Fruit fly (Drosophila melanogaster) whole organism, prepupa: ENCODE results near the gene FoxP.

Experiments used
- Blimp-1 ChIP-seq: fragments of 200-800 bp; sonication (Bioruptor generic); optimal IDR thresholded peaks from 3 replicates; lab custom pipeline; 2017; ENCODE audit warnings: missing biosample characterization, missing genetic modification characterization, mild to moderate bottlenecking, moderate library complexity, missing genetic modification reagents
- CG10631 ChIP-seq: fragments of 200-800 bp; sonication (Bioruptor generic); optimal IDR thresholded peaks from 2 replicates; lab custom pipeline; 2016; ENCODE audit warnings: missing biosample characterization, missing genetic modification characterization
- CG11294 ChIP-seq: fragments of 200-800 bp; sonication (Bioruptor generic); IDR thresholded peaks from 2 replicates; pipeline ENCODE4 v1.3.6; 2022; ENCODE audit warnings: missing biosample characterization, missing genetic modification characterization
- CG11762 ChIP-seq: fragments of 200-800 bp; sonication (Bioruptor generic); optimal IDR thresholded peaks from 3 replicates; lab custom pipeline; 2016; ENCODE audit warnings: missing biosample characterization, missing genetic modification characterization; ENCODE audit not compliant: insufficient read depth
- CG11902 ChIP-seq: fragments of 200-800 bp; sonication (Bioruptor generic); optimal IDR thresholded peaks from 3 replicates; lab custom pipeline; 2016; ENCODE audit warnings: missing biosample characterization, missing genetic modification characterization
- CG15336 ChIP-seq: fragments of 200-800 bp; sonication (Bioruptor generic); IDR thresholded peaks from 2 replicates; pipeline ENCODE4 v1.3.6; 2022; ENCODE audit warnings: missing biosample characterization, missing genetic modification characterization
- CG16779 ChIP-seq: fragments of 200-800 bp; sonication (Bioruptor generic); optimal IDR thresholded peaks from 3 replicates; lab custom pipeline; 2017; ENCODE audit warnings: missing biosample characterization, mild to moderate bottlenecking, missing genetic modification characterization
- CG3032 ChIP-seq: fragments of 200-800 bp; optimal IDR thresholded peaks from 2 replicates; lab custom pipeline; 2019; ENCODE audit warnings: missing biosample characterization, mild to moderate bottlenecking, missing genetic modification characterization, moderate library complexity
- CG32006 ChIP-seq: fragments of 200-800 bp; sonication (Bioruptor generic); optimal IDR thresholded peaks from 3 replicates; lab custom pipeline; 2017; ENCODE audit warnings: missing biosample characterization, mild to moderate bottlenecking, missing genetic modification characterization
- CG34406 ChIP-seq: fragments of 200-800 bp; sonication (Bioruptor generic); optimal IDR thresholded peaks from 3 replicates; lab custom pipeline; 2016; ENCODE audit warnings: missing biosample characterization, missing genetic modification characterization
- CG4318 ChIP-seq: fragments of 200-800 bp; sonication (Bioruptor generic); optimal IDR thresholded peaks from 3 replicates; lab custom pipeline; 2017; ENCODE audit warnings: missing biosample characterization, mild to moderate bottlenecking, missing genetic modification characterization
- CG6276 ChIP-seq: fragments of 200-800 bp; sonication (Bioruptor generic); optimal IDR thresholded peaks from 2 replicates; lab custom pipeline; 2017; ENCODE audit warnings: missing biosample characterization, mild to moderate bottlenecking, missing genetic modification characterization
- CG6792 ChIP-seq: fragments of 200-800 bp; sonication (Bioruptor generic); optimal IDR thresholded peaks from 3 replicates; lab custom pipeline; 2016; ENCODE audit warnings: missing biosample characterization, missing genetic modification characterization
- CG6808 ChIP-seq: fragments of 200-800 bp; sonication (Bioruptor generic); optimal IDR thresholded peaks from 3 replicates; lab custom pipeline; 2017; ENCODE audit warnings: missing biosample characterization, missing genetic modification characterization, mild to moderate bottlenecking, moderate library complexity, missing genetic modification reagents
- CG7368 ChIP-seq: fragments of 200-800 bp; sonication (Bioruptor generic); optimal IDR thresholded peaks from 3 replicates; lab custom pipeline; 2016; ENCODE audit warnings: missing biosample characterization, missing genetic modification characterization
- CG8119 ChIP-seq: fragments of 200-800 bp; sonication (Bioruptor generic); IDR thresholded peaks from 3 replicates; pipeline ENCODE4 v1.3.6; 2022; ENCODE audit warnings: missing biosample characterization, missing genetic modification characterization
- CG8319 ChIP-seq: fragments of 200-800 bp; sonication (Bioruptor generic); optimal IDR thresholded peaks from 3 replicates; lab custom pipeline; 2016; ENCODE audit warnings: missing biosample characterization, missing genetic modification characterization
- CG8632 ChIP-seq: fragments of 200-800 bp; sonication (Bioruptor generic); optimal IDR thresholded peaks from 3 replicates; lab custom pipeline; 2016; ENCODE audit warnings: missing biosample characterization, missing genetic modification characterization
- CG9139 ChIP-seq: fragments of 200-800 bp; sonication (Bioruptor generic); optimal IDR thresholded peaks from 3 replicates; lab custom pipeline; 2017; ENCODE audit warnings: missing biosample characterization, mild to moderate bottlenecking, missing genetic modification characterization
- Eip75B ChIP-seq: fragments of 200-800 bp; sonication (Bioruptor generic); optimal IDR thresholded peaks from 3 replicates; lab custom pipeline; 2016; ENCODE audit warnings: missing biosample characterization, missing genetic modification characterization
- Eip78C ChIP-seq: fragments of 200-800 bp; sonication (Bioruptor generic); peaks from one replicate; lab custom pipeline; 2016; ENCODE audit warnings: missing biosample characterization, missing genetic modification characterization
- Eip93F ChIP-seq: fragments of 200-800 bp; sonication (Bioruptor generic); optimal IDR thresholded peaks from 2 replicates; lab custom pipeline; 2016; ENCODE audit warnings: missing biosample characterization, mild to moderate bottlenecking, missing genetic modification characterization
- Ets21C ChIP-seq: fragments of 200-800 bp; sonication (Bioruptor generic); optimal IDR thresholded peaks from 3 replicates; lab custom pipeline; 2016; ENCODE audit warnings: missing biosample characterization, missing genetic modification characterization
- Ets96B ChIP-seq: fragments of 200-800 bp; optimal IDR thresholded peaks from 2 replicates; lab custom pipeline; 2019; ENCODE audit warnings: missing biosample characterization, mild to moderate bottlenecking, missing genetic modification characterization, moderate library complexity
- Hr38 ChIP-seq: sonication (Bioruptor generic); optimal IDR thresholded peaks from 2 replicates; lab custom pipeline; 2016; ENCODE audit warnings: missing biosample characterization, missing genetic modification characterization
- Hr39 ChIP-seq: fragments of 200-800 bp; sonication (Bioruptor generic); optimal IDR thresholded peaks from 2 replicates; lab custom pipeline; 2016; ENCODE audit warnings: missing biosample characterization, missing genetic modification characterization
- Hr4 ChIP-seq: fragments of 200-800 bp; sonication (Bioruptor generic); optimal IDR thresholded peaks from 3 replicates; lab custom pipeline; 2016; ENCODE audit warnings: missing biosample characterization, missing genetic modification characterization
- Lpt ChIP-seq: fragments of 200-800 bp; sonication (Bioruptor generic); optimal IDR thresholded peaks from 3 replicates; lab custom pipeline; 2016; ENCODE audit warnings: missing biosample characterization, missing genetic modification characterization
- OdsH ChIP-seq: fragments of 200-800 bp; sonication (Bioruptor generic); optimal IDR thresholded peaks from 3 replicates; lab custom pipeline; 2016; ENCODE audit warnings: missing biosample characterization, missing genetic modification characterization
- Smox ChIP-seq: fragments of 200-800 bp; sonication (Bioruptor generic); optimal IDR thresholded peaks from 3 replicates; lab custom pipeline; 2016; ENCODE audit warnings: missing biosample characterization, missing genetic modification characterization
- Sox14 ChIP-seq: fragments of 200-800 bp; sonication (Bioruptor generic); optimal IDR thresholded peaks from 3 replicates; lab custom pipeline; 2016; ENCODE audit warnings: missing biosample characterization, missing genetic modification characterization
- Sox15 ChIP-seq: fragments of 200-800 bp; sonication (Bioruptor generic); optimal IDR thresholded peaks from 3 replicates; lab custom pipeline; 2016; ENCODE audit warnings: missing biosample characterization, missing genetic modification characterization
- achi ChIP-seq: fragments of 200-800 bp; sonication (Bioruptor generic); optimal IDR thresholded peaks from 3 replicates; lab custom pipeline; 2016; ENCODE audit warnings: missing biosample characterization, missing genetic modification characterization
- acj6 ChIP-seq: fragments of 200-800 bp; sonication (Bioruptor generic); optimal IDR thresholded peaks from 3 replicates; lab custom pipeline; 2016; ENCODE audit warnings: missing biosample characterization, missing genetic modification characterization
- dac ChIP-seq: fragments of 200-800 bp; sonication (Bioruptor generic); optimal IDR thresholded peaks from 2 replicates; lab custom pipeline; 2017; ENCODE audit warnings: missing biosample characterization, mild to moderate bottlenecking, missing genetic modification characterization
- dsx ChIP-seq: fragments of 200-800 bp; optimal IDR thresholded peaks from 3 replicates; lab custom pipeline; 2019; ENCODE audit warnings: missing biosample characterization, mild to moderate bottlenecking, missing genetic modification characterization, moderate library complexity; ENCODE audit not compliant: poor library complexity, severe bottlenecking
- eg ChIP-seq: fragments of 200-800 bp; sonication (Bioruptor generic); IDR thresholded peaks from 3 replicates; pipeline ENCODE4 v1.3.6; 2022; ENCODE audit warnings: missing biosample characterization, missing genetic modification characterization
- esn ChIP-seq: fragments of 200-800 bp; sonication (Bioruptor generic); optimal IDR thresholded peaks from 2 replicates; lab custom pipeline; 2016; ENCODE audit warnings: missing biosample characterization, mild to moderate bottlenecking, missing genetic modification characterization, moderate library complexity
- fd59A ChIP-seq: fragments of 200-800 bp; sonication (Bioruptor generic); optimal IDR thresholded peaks from 2 replicates; lab custom pipeline; 2017; ENCODE audit warnings: missing biosample characterization, mild to moderate bottlenecking, missing genetic modification characterization, missing genetic modification reagents
- fd85E ChIP-seq: fragments of 200-800 bp; sonication (Bioruptor generic); optimal IDR thresholded peaks from 3 replicates; lab custom pipeline; 2016; ENCODE audit warnings: missing biosample characterization, missing genetic modification characterization
- fkh ChIP-seq: fragments of 200-800 bp; sonication (Bioruptor generic); optimal IDR thresholded peaks from 3 replicates; lab custom pipeline; 2017; ENCODE audit warnings: missing biosample characterization, mild to moderate bottlenecking, missing genetic modification characterization, moderate library complexity
- lz ChIP-seq: fragments of 200-800 bp; sonication (Bioruptor generic); optimal IDR thresholded peaks from 3 replicates; lab custom pipeline; 2016; ENCODE audit warnings: missing biosample characterization, missing genetic modification characterization
- salr ChIP-seq, 2 experiments: fragments of 200-800 bp; sonication (Bioruptor generic); optimal IDR thresholded peaks; 3 replicates each; lab custom pipeline; 2016 to 2018; ENCODE audit warnings: missing biosample characterization in 2 of 2, missing genetic modification characterization in 2 of 2, mild to moderate bottlenecking in 1 of 2
- spab ChIP-seq: fragments of 200-800 bp; sonication (Bioruptor generic); optimal IDR thresholded peaks from 2 replicates; lab custom pipeline; 2017; ENCODE audit warnings: missing biosample characterization, mild to moderate bottlenecking, missing genetic modification characterization, missing genetic modification reagents
- ss ChIP-seq, 2 experiments: fragments of 200-800 bp; sonication (Bioruptor generic); optimal IDR thresholded peaks; 2 replicates in 1 of 2; 3 replicates in 1 of 2; lab custom pipeline; 2017 to 2018; ENCODE audit warnings: mild to moderate bottlenecking in 2 of 2, missing biosample characterization in 2 of 2, missing genetic modification characterization in 2 of 2, moderate library complexity in 1 of 2
- svp ChIP-seq: fragments of 200-800 bp; sonication (Bioruptor generic); peaks from one replicate; lab custom pipeline; 2016; ENCODE audit warnings: missing biosample characterization, missing genetic modification characterization
- topi ChIP-seq: fragments of 200-800 bp; sonication (Bioruptor generic); optimal IDR thresholded peaks from 3 replicates; lab custom pipeline; 2016; ENCODE audit warnings: missing biosample characterization, missing genetic modification characterization
- vri ChIP-seq: fragments of 200-800 bp; sonication (Bioruptor generic); optimal IDR thresholded peaks from 3 replicates; lab custom pipeline; 2016; ENCODE audit warnings: missing biosample characterization, mild to moderate bottlenecking, missing genetic modification characterization

Gene FoxP

DNA sequence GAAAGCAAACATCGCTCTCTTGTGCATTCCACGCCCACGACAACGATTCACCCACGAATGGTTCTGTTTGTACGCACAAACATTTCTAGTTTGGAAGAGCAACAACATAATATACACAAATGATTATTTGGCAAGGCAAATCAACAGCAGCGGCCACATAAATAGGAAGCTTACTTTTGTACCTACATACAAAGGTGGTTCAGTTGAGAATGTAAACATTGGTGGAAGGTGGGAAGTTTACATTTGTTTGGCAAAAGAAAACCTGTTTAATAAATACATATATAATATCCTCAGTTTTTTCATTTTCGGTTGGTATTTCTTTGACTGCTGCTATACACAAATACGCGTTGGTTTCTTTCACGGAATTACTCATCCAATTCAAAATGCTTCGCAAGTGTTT is 28.1 kb downstream of the FoxP start (continued):
- TF ChIP-seq ss (GFP tag; optimal IDR thresholded peaks at IDR 0.05; lab: Kevin White, UChicago) (no peak), CG32006 (GFP tag; lab: Kevin White, UChicago) (peak; percentile 78), fkh (GFP tag; lab: Kevin White, UChicago) (peak; percentile 96), CG16779 (tag; lab: Kevin White, UChicago) (peak; percentile 9), CG9139 (no peak), dac (peak; percentile 34), CG11902 (no peak), CG15336 (GFP tag; lab: Robert Waterston, UW) (no peak), dsx (GFP tag; lab: Kevin White, UChicago) (no peak), CG4318 (GFP tag; lab: Kevin White, UChicago) (no peak), lz (GFP tag; lab: Kevin White, UChicago) (peak; percentile 57), Ets21C (GFP tag; lab: Kevin White, UChicago) (peak; percentile 13), fd59A (no peak), CG3032 (tag; lab: Kevin White, UChicago) (no peak), CG34406 (peak; percentile 42), topi (GFP tag; lab: Kevin White, UChicago) (peak; percentile 53), CG8632 (GFP tag; lab: Kevin White, UChicago) (peak; percentile 16), CG6276 (GFP tag; lab: Kevin White, UChicago) (peak; percentile 80), Blimp-1 (no peak), Eip75B (GFP tag; lab: Kevin White, UChicago) (peak; percentile 41), vri (peak; percentile 55), achi (GFP tag; lab: Kevin White, UChicago) (peak; percentile 59), Sox14 (GFP tag; lab: Kevin White, UChicago) (peak; percentile 59)

dm6 chr3R:9701897-9702296 is 28.8 kb downstream of the FoxP start:
- no peak for TF ChIP-seq Eip75B (GFP tag; lab: Kevin White, UChicago)
- TF ChIP-seq fkh (GFP tag; lab: Kevin White, UChicago), result no peak
- TF ChIP-seq CG11902, result no peak
- TF ChIP-seq Hr39, result peak; percentile 11
- no peak for TF ChIP-seq Blimp-1
- no peak for TF ChIP-seq Ets96B (tag; lab: Kevin White, UChicago)
- no peak for TF ChIP-seq CG15336 (GFP tag; lab: Robert Waterston, UW)
- no peak for TF ChIP-seq Eip93F
- TF ChIP-seq esn (GFP tag; lab: Kevin White, UChicago), result peak; percentile 35
- no peak for TF ChIP-seq Hr38 (GFP tag; lab: Kevin White, UChicago)
- TF ChIP-seq OdsH (GFP tag; lab: Kevin White, UChicago), result no peak
- TF ChIP-seq CG8319 (GFP tag; lab: Kevin White, UChicago), result no peak
- TF ChIP-seq CG8632 (GFP tag; lab: Kevin White, UChicago), result no peak
- TF ChIP-seq svp (GFP tag; lab: Kevin White, UChicago), result peak; percentile 78
- TF ChIP-seq CG7368, result no peak
- no peak for TF ChIP-seq Lpt (GFP tag; lab: Kevin White, UChicago)
- TF ChIP-seq CG4318 (GFP tag; lab: Kevin White, UChicago), result no peak
- TF ChIP-seq CG8119 (GFP tag; lab: Robert Waterston, UW), result no peak
- TF ChIP-seq fd85E (GFP tag; lab: Kevin White, UChicago), result no peak
- no peak for TF ChIP-seq spab (GFP tag; lab: Kevin White, UChicago)
- TF ChIP-seq CG32006 (GFP tag; lab: Kevin White, UChicago), result no peak
- TF ChIP-seq CG11762 (GFP tag; lab: Kevin White, UChicago), result no peak
- peak; percentile 17 for TF ChIP-seq Smox
- TF ChIP-seq Hr4 (GFP tag; lab: Kevin White, UChicago), result peak; percentile 4
- TF ChIP-seq dac, result no peak
- TF ChIP-seq CG10631, result no peak
- TF ChIP-seq CG3032 (tag; lab: Kevin White, UChicago), result no peak
- TF ChIP-seq Eip78C (GFP tag; lab: Kevin White, UChicago), result peak; percentile 74
- TF ChIP-seq lz (GFP tag; lab: Kevin White, UChicago), result peak; percentile 18
- no peak for TF ChIP-seq CG6792 (GFP tag; lab: Kevin White, UChicago)
- no peak for TF ChIP-seq achi (GFP tag; lab: Kevin White, UChicago)
- no peak for TF ChIP-seq eg (GFP tag; lab: Robert Waterston, UW)
- peak; percentile 2 for TF ChIP-seq acj6 (GFP tag; lab: Kevin White, UChicago)
- TF ChIP-seq Sox15 (GFP tag; lab: Kevin White, UChicago), result peak; percentile 10
- no peak for TF ChIP-seq salr (GFP tag; optimal IDR thresholded peaks at IDR 0.05; lab: Kevin White, UChicago)
- TF ChIP-seq CG11294, result no peak
- no peak for TF ChIP-seq CG6276 (GFP tag; lab: Kevin White, UChicago)
- no peak for TF ChIP-seq topi (GFP tag; lab: Kevin White, UChicago)
- TF ChIP-seq CG6808 (GFP tag; lab: Kevin White, UChicago), result no peak
- no peak for TF ChIP-seq dsx (GFP tag; lab: Kevin White, UChicago)
